Fruit fly (Drosophila melanogaster) whole organism, wandering third instar larva: Measurements from ENCODE around the gene mRpL3.

Experiments
- Abd-B ChIP-seq: fragments of >200 bp; optimal IDR thresholded peaks from 2 replicates; lab custom pipeline; 2017; ENCODE audit warnings: missing biosample characterization, missing genetic modification characterization
- CG9705 ChIP-seq: fragments of 200-800 bp; sonication (Bioruptor generic); optimal IDR thresholded peaks from 2 replicates; lab custom pipeline; 2018; ENCODE audit warnings: missing biosample characterization, mild to moderate bottlenecking, missing genetic modification characterization
- CrebA ChIP-seq: fragments of 200-800 bp; sonication (Bioruptor generic); optimal IDR thresholded peaks from 2 replicates; lab custom pipeline; 2016; ENCODE audit warnings: missing biosample characterization, mild to moderate bottlenecking, missing genetic modification characterization, borderline replicate concordance
- Dif ChIP-seq: fragments of 200-275, 200-300 bp; sonication (Bioruptor generic); optimal IDR thresholded peaks from 2 replicates; lab custom pipeline; 2018; ENCODE audit warnings: missing biosample characterization, missing genetic modification characterization; ENCODE audit not compliant: partially characterized antibody
- HLH106 ChIP-seq: fragments of 200-800 bp; optimal IDR thresholded peaks from 3 replicates; lab custom pipeline; 2019; ENCODE audit warnings: missing biosample characterization, mild to moderate bottlenecking, missing genetic modification characterization, moderate library complexity
- Hnf4 ChIP-seq: fragments of 200-800 bp; sonication (Bioruptor generic); optimal IDR thresholded peaks from 2 replicates; lab custom pipeline; 2016; ENCODE audit warnings: missing biosample characterization, mild to moderate bottlenecking, missing genetic modification characterization
- Hr78 ChIP-seq: fragments of >200 bp; optimal IDR thresholded peaks from 2 replicates; lab custom pipeline; 2017; ENCODE audit warnings: missing biosample characterization, missing genetic modification characterization
- Hr83 ChIP-seq: fragments of 200-300 bp; sonication (Bioruptor generic); optimal IDR thresholded peaks from 2 replicates; lab custom pipeline; 2016; ENCODE audit warnings: missing biosample characterization, mild to moderate bottlenecking, missing genetic modification characterization, moderate library complexity; ENCODE audit not compliant: poor library complexity, severe bottlenecking
- Mio ChIP-seq: sonication (Bioruptor generic); optimal IDR thresholded peaks from 2 replicates; lab custom pipeline; 2016; ENCODE audit warnings: missing biosample characterization, missing genetic modification characterization
- Myc ChIP-seq: fragments of >200 bp; optimal IDR thresholded peaks from 2 replicates; lab custom pipeline; 2017
- N ChIP-seq: fragments of >200 bp; optimal IDR thresholded peaks from 2 replicates; lab custom pipeline; 2018; ENCODE audit warnings: missing biosample characterization, missing external identifiers, missing genetic modification characterization
- OdsH ChIP-seq: fragments of 200-800 bp; sonication (Bioruptor generic); optimal IDR thresholded peaks from 2 replicates; lab custom pipeline; 2016; ENCODE audit warnings: missing biosample characterization, mild to moderate bottlenecking, missing genetic modification characterization
- Rel ChIP-seq, 2 experiments: fragments of 200-800 bp; sonication (Bioruptor generic) in 1 of 2; optimal IDR thresholded peaks; 2 replicates in 1 of 2; 3 replicates in 1 of 2; lab custom pipeline; 2016 to 2019; ENCODE audit warnings: mild to moderate bottlenecking in 2 of 2, missing biosample characterization in 2 of 2, missing genetic modification characterization in 2 of 2, moderate library complexity in 1 of 2
- Vsx2 ChIP-seq: fragments of 200-300, 225-300 bp; sonication (Bioruptor generic); optimal IDR thresholded peaks from 2 replicates; lab custom pipeline; 2018; ENCODE audit warnings: missing biosample characterization, missing genetic modification characterization; ENCODE audit not compliant: partially characterized antibody
- brk ChIP-seq: fragments of 200-800 bp; sonication (Bioruptor generic); optimal IDR thresholded peaks from 2 replicates; lab custom pipeline; 2016; ENCODE audit warnings: missing biosample characterization, mild to moderate bottlenecking, missing genetic modification characterization
- dl ChIP-seq, 2 experiments: fragments of 175-275, 200-275 bp in 1 of 2; fragments of 200-275 bp in 1 of 2; sonication (Bioruptor generic); optimal IDR thresholded peaks; lab custom pipeline; 2018; ENCODE audit warnings: mild to moderate bottlenecking in 2 of 2, missing biosample characterization in 2 of 2, missing genetic modification characterization in 2 of 2, moderate library complexity in 2 of 2; ENCODE audit not compliant: partially characterized antibody in 2 of 2, insufficient read depth in 1 of 2
- dmrt93B ChIP-seq: fragments of 200-800 bp; sonication (Bioruptor generic); optimal IDR thresholded peaks from 2 replicates; lab custom pipeline; 2018; ENCODE audit warnings: missing biosample characterization, mild to moderate bottlenecking, missing genetic modification characterization
- dsf ChIP-seq: sonication (Bioruptor generic); optimal IDR thresholded peaks from 2 replicates; lab custom pipeline; 2016; ENCODE audit warnings: missing biosample characterization, missing genetic modification characterization, borderline replicate concordance
- ey ChIP-seq: fragments of 200-800 bp; sonication (Bioruptor generic); optimal IDR thresholded peaks from 2 replicates; lab custom pipeline; 2016; ENCODE audit warnings: missing biosample characterization, missing genetic modification characterization
- foxo ChIP-seq, 2 experiments: fragments of 200-800 bp; sonication (Bioruptor generic); optimal IDR thresholded peaks; 2 replicates in 1 of 2; 3 replicates in 1 of 2; lab custom pipeline; 2016 to 2017; ENCODE audit warnings: missing biosample characterization in 2 of 2, missing genetic modification characterization in 2 of 2
- jim ChIP-seq: fragments of 175-275, 200-325 bp; sonication (Bioruptor generic); optimal IDR thresholded peaks from 2 replicates; lab custom pipeline; 2016; ENCODE audit warnings: missing biosample characterization, mild to moderate bottlenecking, missing genetic modification characterization
- lola ChIP-seq: fragments of >200 bp; optimal IDR thresholded peaks from 2 replicates; lab custom pipeline; 2017; ENCODE audit warnings: missing biosample characterization, missing genetic modification characterization
- rgr ChIP-seq: fragments of 200-800 bp; sonication (Bioruptor generic); optimal IDR thresholded peaks from 3 replicates; lab custom pipeline; 2016; ENCODE audit warnings: missing biosample characterization, mild to moderate bottlenecking, missing genetic modification characterization
- sage ChIP-seq: fragments of 200-800 bp; sonication (Bioruptor generic); optimal IDR thresholded peaks from 2 replicates; lab custom pipeline; 2016; ENCODE audit warnings: missing biosample characterization, mild to moderate bottlenecking, missing genetic modification characterization
- sv ChIP-seq: fragments of 200-800 bp; sonication (Bioruptor generic); optimal IDR thresholded peaks from 3 replicates; lab custom pipeline; 2016; ENCODE audit warnings: missing biosample characterization, missing genetic modification characterization
- usp ChIP-seq: fragments of >200 bp; optimal IDR thresholded peaks from 2 replicates; lab custom pipeline; 2017; ENCODE audit warnings: missing biosample characterization, missing genetic modification characterization

Gene mRpL3

DNA sequence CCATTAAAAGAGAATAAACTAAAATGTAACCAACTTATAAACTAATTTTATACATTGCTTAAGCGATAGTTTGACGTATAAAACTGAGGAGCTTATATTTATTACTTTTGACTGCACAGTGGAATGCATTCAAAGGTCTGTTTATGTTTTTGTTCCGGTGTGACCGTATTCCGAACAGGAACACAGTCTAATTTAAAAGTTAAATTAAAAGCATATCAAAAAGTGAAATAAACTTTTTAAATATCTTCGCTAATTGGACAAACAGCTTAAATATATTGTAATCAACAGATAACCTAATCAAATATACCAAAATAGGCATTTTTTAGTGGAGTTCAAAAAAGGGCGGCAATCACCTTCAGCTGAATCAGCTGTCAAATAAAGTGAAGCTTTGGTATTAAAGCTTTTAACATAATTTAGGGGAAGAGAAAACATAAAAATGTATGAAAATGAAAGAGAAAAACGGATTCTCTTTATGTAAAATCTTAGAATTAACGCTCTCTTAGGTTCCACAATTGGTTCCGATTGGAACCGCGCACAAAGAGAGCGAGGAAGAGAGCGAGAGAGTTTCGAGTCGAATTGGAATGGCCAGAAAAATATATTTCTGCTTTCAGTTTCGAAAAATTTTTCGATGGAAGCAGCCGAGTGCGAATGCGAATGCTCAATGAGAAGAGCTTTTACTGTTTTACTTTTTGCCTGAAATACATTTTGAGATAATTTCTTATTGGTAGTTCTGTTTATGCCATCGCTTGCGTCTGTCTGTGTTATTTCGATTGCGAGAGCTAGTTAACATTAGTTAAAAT lies 42.9 kb downstream of the mRpL3 start, which contains the start of the genes PGRP-LE and sd (continued):
- TF ChIP-seq CrebA (GFP tag; lab: Kevin White, UChicago) (no peak), lola (GFP tag; lab: Kevin White, UChicago) (no peak), OdsH (GFP tag; lab: Kevin White, UChicago) (no peak), ey (no peak)

DNA sequence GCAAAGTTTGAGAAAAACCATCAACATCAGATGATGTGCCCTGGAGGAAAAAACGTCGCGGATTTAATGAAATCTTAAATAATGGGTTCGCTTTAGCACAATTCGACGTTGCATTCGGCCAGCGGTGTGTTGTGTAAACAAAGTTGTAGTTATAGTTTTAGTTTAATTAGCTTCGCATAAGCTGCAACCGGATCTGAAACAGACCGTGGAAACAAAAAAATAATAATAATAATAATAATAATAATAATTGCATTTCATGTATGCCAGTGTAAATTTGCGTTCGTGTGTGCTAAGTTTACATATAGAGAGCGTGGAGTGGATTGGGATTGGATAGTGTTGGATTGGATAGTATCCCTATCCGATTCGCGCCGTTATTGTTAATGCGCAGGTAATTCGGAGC lies 43.7 kb downstream of the mRpL3 start:
- TF ChIP-seq Hr78 (GFP tag; lab: Kevin White, UChicago), result no peak
- no peak for TF ChIP-seq CrebA (GFP tag; lab: Kevin White, UChicago)
- TF ChIP-seq lola (GFP tag; lab: Kevin White, UChicago), result no peak
- no peak for TF ChIP-seq Abd-B (GFP tag; lab: Kevin White, UChicago)
- no peak for TF ChIP-seq brk (GFP tag; lab: Kevin White, UChicago)
- no peak for TF ChIP-seq jim
- TF ChIP-seq CG9705 (GFP tag; lab: Kevin White, UChicago), result no peak
- TF ChIP-seq dl (GFP tag; optimal IDR thresholded peaks at IDR 0.05; lab: Kevin White, UChicago; ENCODE audit: insufficient read depth in 1 of 2, partially characterized antibody in 2 of 2), result no peak
- TF ChIP-seq, all 38 proteins: peak for 0

DNA sequence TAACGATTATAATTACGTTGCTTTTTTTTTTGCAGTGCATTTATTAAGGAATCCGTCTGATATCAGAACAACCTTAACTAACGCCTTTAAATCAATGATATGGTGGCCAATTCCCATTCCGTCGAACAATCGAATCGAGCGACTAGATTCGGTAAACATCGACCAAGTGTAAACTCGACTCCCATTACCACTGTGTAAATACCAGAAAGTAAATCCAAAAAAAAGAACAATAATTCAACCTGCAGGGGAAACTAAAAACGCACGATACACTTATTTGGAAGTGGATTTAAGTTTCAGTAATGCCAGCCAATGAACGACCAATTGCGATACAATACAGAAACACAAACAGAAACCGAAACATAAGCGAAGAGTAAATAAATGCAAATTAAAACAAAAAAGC lies 44.5 kb downstream of the mRpL3 start:
- TF ChIP-seq dmrt93B (GFP tag; lab: Kevin White, UChicago) (no peak), Rel (GFP tag; optimal IDR thresholded peaks at IDR 0.05; lab: Kevin White, UChicago) (no peak), Rel (tag; optimal IDR thresholded peaks at IDR 0.05; lab: Kevin White, UChicago) (no peak), sv (GFP tag; lab: Kevin White, UChicago) (no peak), foxo (GFP tag; optimal IDR thresholded peaks at IDR 0.05; lab: Kevin White, UChicago) (no peak), Hr83 (GFP tag; lab: Kevin White, UChicago) (no peak), Mio (GFP tag; lab: Kevin White, UChicago) (no peak), dsf (GFP tag; lab: Kevin White, UChicago) (no peak), CrebA (GFP tag; lab: Kevin White, UChicago) (no peak), Vsx2 (GFP tag; lab: Kevin White, UChicago) (no peak), rgr (GFP tag; lab: Kevin White, UChicago) (no peak)

DNA sequence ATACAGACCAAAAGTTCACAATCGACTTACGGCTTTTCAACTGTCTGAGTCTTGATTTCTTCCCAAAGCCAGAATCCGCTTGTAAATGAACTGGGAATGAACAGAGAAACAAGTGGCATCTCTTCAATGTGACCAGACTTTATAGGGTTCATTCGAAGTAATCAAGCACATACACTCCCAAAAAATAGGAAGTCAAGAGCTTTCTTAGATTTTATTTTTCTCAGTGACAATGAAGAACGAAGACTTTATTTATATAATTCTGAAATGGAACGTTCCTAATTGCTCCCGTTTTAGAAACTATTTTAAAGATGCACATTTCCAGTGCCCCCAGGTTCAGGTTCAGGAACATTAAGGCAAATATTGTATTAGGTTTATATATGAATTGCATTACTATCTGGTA lies 46.9 kb downstream of the mRpL3 start:
- TF ChIP-seq usp (GFP tag; lab: Kevin White, UChicago) (no peak), Dif (no peak), Abd-B (GFP tag; lab: Kevin White, UChicago) (no peak), HLH106 (tag; lab: Kevin White, UChicago) (no peak), brk (GFP tag; lab: Kevin White, UChicago) (no peak), sage (GFP tag; lab: Kevin White, UChicago) (no peak), dmrt93B (GFP tag; lab: Kevin White, UChicago) (no peak), Hr83 (GFP tag; lab: Kevin White, UChicago) (no peak), dsf (GFP tag; lab: Kevin White, UChicago) (no peak), Hr78 (GFP tag; lab: Kevin White, UChicago) (no peak), Hnf4 (GFP tag; lab: Kevin White, UChicago) (no peak), N (GFP tag; lab: Kevin White, UChicago) (no peak), CrebA (GFP tag; lab: Kevin White, UChicago) (no peak), ey (no peak)

DNA sequence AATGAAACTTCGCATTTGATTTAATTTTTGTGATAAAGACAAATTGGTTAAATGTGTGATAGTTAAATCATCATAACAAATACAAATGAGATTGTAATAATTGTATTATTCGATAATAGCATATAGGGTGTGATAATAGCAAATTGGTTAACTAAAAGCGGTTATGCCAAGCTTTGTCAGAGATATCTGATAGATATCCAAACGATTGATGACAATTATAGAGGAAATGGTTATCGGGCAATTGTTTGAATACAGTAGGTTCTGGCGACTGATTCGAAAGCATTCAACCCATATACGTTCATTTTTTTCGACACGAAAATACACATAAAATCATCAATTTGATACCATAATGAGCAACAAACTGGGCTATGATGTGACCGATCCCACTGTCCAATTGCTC lies 48.2 kb downstream of the mRpL3 start, which contains the start of gene CG8509:
TSS of gene CG8509 (plus strand) at position 301 of the 400 bp plus-strand sequence.
- TF ChIP-seq dl (GFP tag; optimal IDR thresholded peaks at IDR 0.05; lab: Kevin White, UChicago; ENCODE audit: insufficient read depth in 1 of 2, partially characterized antibody in 2 of 2) (no peak), Myc (no peak)
